Worm (Caenorhabditis elegans): Measurements from ENCODE around the gene faah-1.

The faah-1 gene

ce11 chrIV:8151721-8152120, 7.5 kb upstream of the faah-1 start:
- TF ChIP-seq flh-1 (GFP tag; optimal IDR thresholded peaks at IDR 0.05) (no peak), mab-5 (tag; optimal IDR thresholded peaks at IDR 0.05) (no peak), nhr-2 (tag; optimal IDR thresholded peaks at IDR 0.05) (no peak), ztf-11 (tag; optimal IDR thresholded peaks at IDR 0.05) (no peak), M03D4.4 (tag; optimal IDR thresholded peaks at IDR 0.05) (no peak), unc-62 (GFP tag; optimal IDR thresholded peaks at IDR 0.05) (no peak), ham-2 (GFP tag; optimal IDR thresholded peaks at IDR 0.05) (no peak), zip-8 (tag; optimal IDR thresholded peaks at IDR 0.05) (no peak)

DNA sequence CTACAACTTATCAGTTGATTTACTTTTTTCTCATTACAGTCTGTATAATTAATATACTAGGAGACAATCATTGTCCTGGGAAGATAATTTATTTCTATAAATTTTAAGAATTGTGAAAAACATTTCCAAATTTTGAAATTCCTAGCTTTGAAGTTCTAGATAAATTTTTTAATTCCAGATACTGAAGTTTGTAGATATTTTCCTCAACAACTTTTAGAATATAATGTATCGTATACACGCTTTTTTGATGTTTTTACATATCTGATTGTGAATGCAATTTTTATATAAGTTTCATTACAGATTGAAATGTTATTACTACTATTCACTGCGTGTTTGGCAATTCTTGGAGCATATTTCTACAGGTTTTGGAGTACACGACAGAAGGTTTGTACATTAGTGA, 7.0 kb upstream of the faah-1 start, which contains the start of gene faah-2:
faah-2 (plus strand) TSS at position 301 of the 400 bp plus-strand sequence.
- no peak for TF ChIP-seq cnd-1 (tag; optimal IDR thresholded peaks at IDR 0.05)
- no peak for TF ChIP-seq ceh-39 (tag; optimal IDR thresholded peaks at IDR 0.05)
- no peak for TF ChIP-seq nhr-76 (tag; optimal IDR thresholded peaks at IDR 0.05)
- no peak for TF ChIP-seq sptf-1 (tag; optimal IDR thresholded peaks at IDR 0.05)
- no peak for TF ChIP-seq ceh-43 (GFP tag; optimal IDR thresholded peaks at IDR 0.05)
- TF ChIP-seq ztf-11 (tag; optimal IDR thresholded peaks at IDR 0.05): no peak
- no peak for TF ChIP-seq nhr-237 (tag; optimal IDR thresholded peaks at IDR 0.05)
- TF ChIP-seq tbx-8 (GFP tag; optimal IDR thresholded peaks at IDR 0.05): no peak
- TF ChIP-seq blmp-1 (tag; optimal IDR thresholded peaks at IDR 0.05): no peak
- no peak for TF ChIP-seq pha-4 (tag; optimal IDR thresholded peaks at IDR 0.05)

ce11 chrIV:8152688-8153087, 6.5 kb upstream of the faah-1 start:
- no peak for TF ChIP-seq pha-4 (tag; optimal IDR thresholded peaks at IDR 0.05)

DNA sequence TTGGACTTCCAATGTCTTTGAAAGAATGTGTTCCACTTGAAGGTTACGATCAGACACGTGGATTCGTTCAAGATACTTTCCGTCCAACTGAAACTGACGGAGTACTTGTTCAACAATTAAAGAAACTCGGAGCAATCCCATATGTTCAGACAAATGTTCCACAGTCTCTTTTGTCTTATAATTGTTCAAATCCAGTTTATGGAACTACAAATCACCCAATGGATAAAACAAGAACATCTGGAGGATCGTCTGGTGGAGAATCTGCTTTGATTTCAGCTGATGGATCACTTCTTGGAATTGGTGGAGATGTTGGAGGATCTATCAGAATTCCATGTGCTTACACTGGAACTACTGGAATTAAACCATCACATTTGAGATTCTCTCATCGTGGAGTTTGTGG, 6.0 kb upstream of the faah-1 start:
- TF ChIP-seq lin-32 (GFP tag; optimal IDR thresholded peaks at IDR 0.05) (no peak), lin-13 (tag; optimal IDR thresholded peaks at IDR 0.05) (no peak), hlh-1 (tag; optimal IDR thresholded peaks at IDR 0.05) (no peak), tbx-8 (GFP tag; optimal IDR thresholded peaks at IDR 0.05) (no peak), sptf-1 (tag; optimal IDR thresholded peaks at IDR 0.05) (no peak), nhr-76 (tag; optimal IDR thresholded peaks at IDR 0.05) (no peak), flh-1 (GFP tag; optimal IDR thresholded peaks at IDR 0.05) (no peak), bed-3 (GFP tag; optimal IDR thresholded peaks at IDR 0.05) (no peak), M03D4.4 (tag; optimal IDR thresholded peaks at IDR 0.05) (no peak), nhr-237 (tag; optimal IDR thresholded peaks at IDR 0.05) (no peak), lsy-2 (tag; optimal IDR thresholded peaks at IDR 0.05) (no peak), cnd-1 (tag; optimal IDR thresholded peaks at IDR 0.05) (no peak)

DNA sequence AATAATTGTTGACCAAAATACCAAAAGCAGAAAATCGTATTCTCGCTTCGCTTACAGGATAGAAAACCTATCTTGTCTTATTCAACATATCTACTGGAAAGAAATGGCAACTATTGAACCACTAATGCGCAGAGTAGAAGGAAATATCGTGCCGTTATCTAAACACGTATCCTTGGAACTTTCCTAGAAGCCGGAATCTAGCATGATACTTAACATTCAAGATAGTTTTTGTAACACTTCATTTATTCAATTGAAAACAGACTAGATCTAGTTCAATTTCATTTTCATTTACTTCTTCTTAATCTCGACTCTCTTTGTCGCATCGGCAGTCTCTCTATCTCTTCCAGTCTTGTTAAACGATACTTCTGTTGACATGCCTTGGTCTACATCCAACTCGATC, 4.2 kb upstream of the faah-1 start:
- TF ChIP-seq ceh-43 (GFP tag; optimal IDR thresholded peaks at IDR 0.05): no peak
- TF ChIP-seq lsy-2 (tag; optimal IDR thresholded peaks at IDR 0.05): no peak
- no peak for TF ChIP-seq flh-1 (GFP tag; optimal IDR thresholded peaks at IDR 0.05)
- no peak for TF ChIP-seq drap-1 (GFP tag; optimal IDR thresholded peaks at IDR 0.05)
- no peak for TF ChIP-seq sem-2 (GFP tag; optimal IDR thresholded peaks at IDR 0.05)
- TF ChIP-seq lin-13 (tag; optimal IDR thresholded peaks at IDR 0.05): no peak
- no peak for TF ChIP-seq nhr-28 (tag; optimal IDR thresholded peaks at IDR 0.05)
- TF ChIP-seq mep-1 (tag; optimal IDR thresholded peaks at IDR 0.05): no peak
- TF ChIP-seq elt-3 (tag; optimal IDR thresholded peaks at IDR 0.05): no peak
- TF ChIP-seq unc-39 (tag; optimal IDR thresholded peaks at IDR 0.05): no peak

DNA sequence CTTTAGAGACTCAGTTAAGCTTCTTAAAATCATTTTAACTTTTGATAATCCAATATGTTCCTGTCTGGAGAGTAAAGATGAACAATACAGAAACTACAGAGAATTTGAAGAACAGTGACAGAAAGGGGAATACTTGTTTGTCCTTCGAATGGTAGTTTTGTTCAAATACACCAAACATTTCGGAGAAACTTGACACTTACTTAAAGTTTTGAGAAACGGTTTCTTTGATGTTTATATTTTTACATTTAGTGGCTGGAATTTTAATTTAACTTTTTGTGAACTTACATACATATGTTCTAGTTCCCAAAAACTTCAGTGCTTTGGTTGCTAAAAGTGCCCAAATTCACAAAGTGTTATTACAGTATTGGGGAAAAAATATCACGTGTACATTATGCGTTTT, 2.0 kb upstream of the faah-1 start, which contains the start of gene B0218.5:
B0218.5 (minus strand) TSS at position 101 of the 400 bp plus-strand sequence.
- TF ChIP-seq nhr-28 (tag; optimal IDR thresholded peaks at IDR 0.05) (no peak), mep-1 (tag; optimal IDR thresholded peaks at IDR 0.05) (no peak), flh-1 (GFP tag; optimal IDR thresholded peaks at IDR 0.05) (no peak), elt-1 (tag; optimal IDR thresholded peaks at IDR 0.05; ENCODE audit: borderline replicate concordance, insufficient read depth) (no peak), ham-2 (GFP tag; optimal IDR thresholded peaks at IDR 0.05) (no peak), unc-39 (tag; optimal IDR thresholded peaks at IDR 0.05) (no peak), lin-13 (tag; optimal IDR thresholded peaks at IDR 0.05) (no peak), cnd-1 (tag; optimal IDR thresholded peaks at IDR 0.05) (no peak), bed-3 (GFP tag; optimal IDR thresholded peaks at IDR 0.05) (no peak), mab-5 (tag; optimal IDR thresholded peaks at IDR 0.05) (no peak), unc-62 (GFP tag; optimal IDR thresholded peaks at IDR 0.05) (no peak), blmp-1 (tag; optimal IDR thresholded peaks at IDR 0.05) (no peak), tbx-8 (GFP tag; optimal IDR thresholded peaks at IDR 0.05) (no peak), drap-1 (GFP tag; optimal IDR thresholded peaks at IDR 0.05) (no peak), nhr-12 (tag; optimal IDR thresholded peaks at IDR 0.05) (no peak), ceh-83 (GFP tag; optimal IDR thresholded peaks at IDR 0.05) (no peak), sptf-1 (tag; optimal IDR thresholded peaks at IDR 0.05) (no peak), ces-1 (GFP tag; optimal IDR thresholded peaks at IDR 0.05) (no peak), unc-120 (tag; optimal IDR thresholded peaks at IDR 0.05; ENCODE audit: poor library complexity, severe bottlenecking) (no peak), ceh-43 (GFP tag; optimal IDR thresholded peaks at IDR 0.05) (no peak)

Data from whole organism, mixed stage, embryonic.